Worm (Caenorhabditis elegans) whole organism, L1 larva: ENCODE data around the gene lido-5.

ENCODE experiments used
- dpl-1 ChIP-seq, 3 experiments: fragments of 150-350 bp in 2 of 3; sonication (generic microtip) in 1 of 3; optimal IDR thresholded peaks; 2 replicates each; lab custom pipeline; 2014 to 2017; ENCODE audit warnings: missing biosample characterization in 3 of 3, missing genetic modification characterization in 3 of 3, missing genetic modification reagents in 3 of 3
- lin-13 ChIP-seq: fragments of 150-350 bp; optimal IDR thresholded peaks from 2 replicates; lab custom pipeline; 2014; ENCODE audit warnings: missing biosample characterization, missing genetic modification reagents, missing genetic modification characterization
- pqm-1 ChIP-seq: sonication (generic microtip); optimal IDR thresholded peaks from 3 replicates; lab custom pipeline; 2017; ENCODE audit warnings: missing biosample characterization, missing genetic modification characterization
- snpc-4 ChIP-seq: fragments of 150-350 bp; optimal IDR thresholded peaks from 2 replicates; lab custom pipeline; 2014; ENCODE audit warnings: missing biosample characterization, missing genetic modification characterization
- unc-62 ChIP-seq: fragments of 150-350 bp; optimal IDR thresholded peaks from 2 replicates; lab custom pipeline; 2014; ENCODE audit warnings: missing biosample characterization, missing genetic modification reagents, missing genetic modification characterization
- xbp-1 ChIP-seq: sonication (generic microtip); optimal IDR thresholded peaks from 2 replicates; lab custom pipeline; 2016; ENCODE audit warnings: missing genetic modification characterization, missing compliant biosample characterization

DNA sequence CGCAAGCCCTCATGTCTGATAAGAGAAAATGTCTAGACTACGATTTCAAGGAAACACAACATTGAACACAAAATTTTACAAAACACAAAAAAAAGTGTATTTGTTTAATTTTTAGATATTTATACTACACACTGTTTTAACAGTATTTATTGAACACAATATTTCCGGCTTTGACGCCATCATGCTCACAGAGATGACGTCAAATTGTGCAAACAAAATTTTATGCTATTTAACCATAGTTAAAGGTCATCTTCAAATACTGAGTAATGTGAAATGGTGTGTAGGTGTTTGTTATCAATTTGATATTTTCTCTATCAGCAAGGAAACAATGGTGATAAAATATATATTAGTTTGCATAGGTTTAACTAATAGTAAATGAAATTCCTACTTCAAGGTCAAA is 36.1 kb upstream of the lido-5 start:
- TF ChIP-seq unc-62 (no peak), pqm-1 (tag; lab: Kevin White, UChicago) (no peak), snpc-4 (tag; lab: Kevin White, UChicago) (no peak), dpl-1 (GFP tag; optimal IDR thresholded peaks at IDR 0.05; lab: Kevin White, UChicago) (no peak), xbp-1 (tag; lab: Kevin White, UChicago) (no peak), lin-13 (GFP tag; lab: Kevin White, UChicago) (no peak)
